Worm (Caenorhabditis elegans) whole organism, L4/young adult: ENCODE results near the gene T16G12.12.

Source experiments
- dao-5 ChIP-seq: sonication (generic microtip); optimal IDR thresholded peaks from 2 replicates; lab custom pipeline; 2016; ENCODE audit warnings: missing genotype, missing genetic modification characterization, moderate library complexity, missing compliant biosample characterization
- him-1 ChIP-seq: sonication (generic microtip); optimal IDR thresholded peaks from 2 replicates; lab custom pipeline; 2016; ENCODE audit warnings: missing genotype, missing genetic modification reagents, missing genetic modification characterization, missing compliant biosample characterization

DNA sequence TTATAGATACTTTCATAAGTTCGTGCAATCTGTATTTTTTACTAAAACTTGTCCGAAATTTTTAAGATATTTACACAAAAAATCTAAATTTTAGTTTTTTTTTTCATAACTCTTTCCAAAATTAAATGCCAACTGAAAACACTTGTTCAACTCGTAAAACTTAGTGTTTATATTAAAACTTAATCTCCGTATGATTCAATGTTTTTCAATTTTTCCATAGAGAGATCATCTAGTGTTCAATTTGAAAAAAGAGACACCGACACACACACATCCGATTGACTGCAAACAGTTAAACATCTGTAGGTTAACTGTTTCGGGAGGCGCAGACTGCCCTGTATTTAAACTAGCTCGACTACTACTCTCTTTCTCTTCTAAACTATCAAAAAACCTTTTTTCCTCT lies 55.6 kb downstream of the T16G12.12 start, which contains the start of gene T16H12.9:
- TF ChIP-seq dao-5 (tag; lab: Kevin White, UChicago) (no peak), him-1 (tag; lab: Kevin White, UChicago) (no peak)
